Worm (Caenorhabditis elegans) whole organism, early embryonic: ENCODE data around the gene ncl-1.

Source experiments
- B0310.2 ChIP-seq: sonication (generic microtip); optimal IDR thresholded peaks from 2 replicates; lab custom pipeline; 2016; ENCODE audit warnings: mild to moderate bottlenecking, missing genetic modification characterization, missing compliant biosample characterization
- F13C5.2 ChIP-seq: sonication (generic microtip); optimal IDR thresholded peaks from 2 replicates; lab custom pipeline; 2017; ENCODE audit warnings: mild to moderate bottlenecking, missing genetic modification characterization, inconsistent platforms, missing compliant biosample characterization
- ama-1 ChIP-seq: fragments of 150-350 bp; optimal IDR thresholded peaks from 2 replicates; lab custom pipeline; 2014
- ceh-13 ChIP-seq: fragments of 200-800 bp; sonication (Bioruptor generic); optimal IDR thresholded peaks from 2 replicates; lab custom pipeline; 2018; ENCODE audit warnings: mild to moderate bottlenecking, missing genetic modification characterization, missing compliant biosample characterization
- ets-7 ChIP-seq: sonication (generic microtip); optimal IDR thresholded peaks from 2 replicates; lab custom pipeline; 2016; ENCODE audit warnings: missing genotype, missing genetic modification characterization, missing compliant biosample characterization
- flt-1 ChIP-seq: fragments of 200-800 bp; sonication (Bioruptor generic); IDR thresholded peaks from 2 replicates; pipeline ENCODE4 v1.3.6; 2022; ENCODE audit warnings: missing genetic modification characterization, missing compliant biosample characterization
- hmg-4 ChIP-seq: fragments of 200-800 bp; sonication (Bioruptor generic); optimal IDR thresholded peaks from 2 replicates; lab custom pipeline; 2018; ENCODE audit warnings: mild to moderate bottlenecking, missing genetic modification characterization, missing compliant biosample characterization
- hnd-1 ChIP-seq: sonication (generic microtip); optimal IDR thresholded peaks from 2 replicates; lab custom pipeline; 2016; ENCODE audit warnings: missing genetic modification characterization, missing compliant biosample characterization
- sea-1 ChIP-seq: fragments of 200-800 bp; sonication (Bioruptor generic); conservative IDR thresholded peaks from 2 replicates; pipeline ENCODE4 v1.3.6; 2022; ENCODE audit warnings: missing genetic modification characterization, missing compliant biosample characterization
- tbx-11 ChIP-seq: fragments of 200-800 bp; sonication (Bioruptor generic); IDR thresholded peaks from 2 replicates; pipeline ENCODE4 v1.3.6; 2022; ENCODE audit warnings: missing genetic modification characterization, missing compliant biosample characterization
- tbx-37 ChIP-seq: fragments of 200-800 bp; sonication (Bioruptor generic); conservative IDR thresholded peaks from 2 replicates; pipeline ENCODE4 v1.3.6; 2022; ENCODE audit warnings: missing genetic modification reagents, missing genetic modification characterization, missing compliant biosample characterization
- tra-4 ChIP-seq: sonication (generic microtip); optimal IDR thresholded peaks from 2 replicates; lab custom pipeline; 2017; ENCODE audit warnings: missing genetic modification characterization, missing compliant biosample characterization

ce11 chrIII:7775983-7776440, 56.5 kb downstream of the ncl-1 start, which contains the start of gene bath-15:
- TF ChIP-seq ets-7 (tag; lab: Kevin White, UChicago) (no peak), ama-1 (lab: Kevin White, UChicago) (no peak), tbx-11 (GFP tag; lab: Robert Waterston, UW) (no peak), ceh-13 (GFP tag; lab: Kevin White, UChicago) (no peak), F13C5.2 (tag; lab: Kevin White, UChicago) (no peak), flt-1 (GFP tag; lab: Robert Waterston, UW) (no peak), sea-1 (GFP tag; lab: Robert Waterston, UW) (no peak), hmg-4 (GFP tag; lab: Kevin White, UChicago) (no peak), tra-4 (tag; lab: Kevin White, UChicago) (no peak), hnd-1 (tag; lab: Kevin White, UChicago) (no peak), B0310.2 (tag; lab: Kevin White, UChicago) (no peak), tbx-37 (GFP tag; lab: Robert Waterston, UW) (no peak)
